Fruit fly (Drosophila melanogaster) Kc167 (cell line): ENCODE results near the gene CG7432.

ENCODE experiments used
- Myc ChIP-seq: fragments of >200 bp; optimal IDR thresholded peaks from 2 replicates; lab custom pipeline; 2017; ENCODE audit warnings: missing external identifiers
- Sin3A ChIP-seq: fragments of >200 bp; optimal IDR thresholded peaks from 2 replicates; lab custom pipeline; 2018; ENCODE audit warnings: missing external identifiers
- h ChIP-seq: fragments of >200 bp; optimal IDR thresholded peaks from 3 replicates; lab custom pipeline; 2018; ENCODE audit warnings: missing external identifiers
- insv ChIP-seq: fragments of >200 bp; optimal IDR thresholded peaks from 3 replicates; lab custom pipeline; 2018; ENCODE audit warnings: missing external identifiers
- psq ChIP-seq: fragments of >200 bp; optimal IDR thresholded peaks from 2 replicates; lab custom pipeline; 2017; ENCODE audit warnings: missing external identifiers
- ttk ChIP-seq: sonication (Bioruptor generic); optimal IDR thresholded peaks from 2 replicates; lab custom pipeline; 2017; ENCODE audit warnings: missing external identifiers

The CG7432 gene

DNA sequence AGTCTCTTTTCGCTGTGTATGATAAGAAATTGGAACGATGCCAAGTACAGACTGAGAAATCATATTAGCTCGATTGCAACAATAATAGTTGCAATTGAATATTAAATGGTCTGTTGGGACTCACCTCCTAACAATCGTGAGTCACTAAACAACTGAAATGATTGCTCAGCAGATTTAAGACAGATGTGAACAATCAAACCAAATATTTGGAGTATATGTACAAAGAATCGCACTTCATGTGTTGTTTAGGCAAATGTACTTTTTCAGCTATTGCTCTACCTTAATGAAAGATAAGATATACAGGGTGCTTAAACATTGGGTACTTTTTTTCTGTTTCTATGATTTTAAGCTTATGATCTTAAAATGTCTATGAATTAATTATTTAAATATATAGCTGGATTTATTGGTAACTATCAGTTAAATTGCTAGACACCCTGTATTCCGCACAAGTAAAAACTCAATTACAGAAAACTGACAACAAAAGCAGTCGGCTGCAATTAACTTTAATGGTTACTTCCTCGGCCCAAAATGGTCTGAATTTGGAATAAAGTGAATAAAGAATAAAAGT is 23.2 kb upstream of the CG7432 start:
- TF ChIP-seq ttk (lab: Kevin White, UChicago) (no peak), Myc (lab: Kevin White, UChicago) (no peak), insv (lab: Kevin White, UChicago) (no peak), psq (lab: Kevin White, UChicago) (no peak), h (lab: Kevin White, UChicago) (no peak), Sin3A (lab: Kevin White, UChicago) (no peak)

DNA sequence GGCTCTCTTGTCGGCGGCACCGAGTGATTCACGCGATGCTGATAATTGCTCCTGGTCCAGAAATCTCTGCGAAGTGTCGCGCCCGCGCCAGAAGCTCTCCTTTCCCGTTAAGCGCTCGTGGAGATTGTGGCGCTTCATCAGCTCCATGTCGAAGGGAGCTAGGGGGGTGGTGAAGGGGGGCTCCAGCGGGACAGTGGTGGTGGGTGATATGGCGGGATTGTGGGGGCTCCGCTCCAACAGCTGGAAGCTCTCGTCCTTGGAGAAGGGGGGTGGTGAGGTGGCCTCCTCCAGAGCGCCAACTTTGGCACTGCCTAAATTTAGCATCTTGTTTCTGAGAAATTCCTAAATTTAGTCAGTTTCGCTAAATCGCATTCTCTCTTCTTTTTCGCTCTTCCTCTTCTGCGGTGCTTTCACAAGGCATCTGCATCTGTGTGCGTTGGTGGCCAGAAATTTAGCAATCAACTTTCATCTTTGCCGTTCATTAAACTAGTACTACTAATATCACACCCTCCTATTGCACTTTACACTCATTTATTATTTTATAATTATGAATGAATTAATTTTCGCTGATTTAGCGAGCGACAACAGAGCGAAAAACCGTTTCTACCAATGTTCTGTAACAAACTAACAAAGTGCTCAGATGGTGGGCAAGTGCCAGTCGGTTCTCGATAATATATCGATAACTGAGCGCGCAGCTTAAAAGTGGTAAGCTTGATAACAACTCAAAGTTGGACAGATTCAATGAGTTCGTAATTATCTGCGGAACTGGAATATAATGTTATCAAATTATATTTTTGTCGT is 22.5 kb upstream of the CG7432 start, which contains the start of gene subdued:
Gene subdued, minus strand, starts transcription at position 631 of the 801 bp plus-strand sequence.
- TF ChIP-seq Sin3A (lab: Kevin White, UChicago) = no peak
- no peak for TF ChIP-seq h (lab: Kevin White, UChicago)
- TF ChIP-seq Myc (lab: Kevin White, UChicago) = no peak
- no peak for TF ChIP-seq psq (lab: Kevin White, UChicago)
- TF ChIP-seq insv (lab: Kevin White, UChicago) = no peak
- TF ChIP-seq ttk (lab: Kevin White, UChicago) = no peak

DNA sequence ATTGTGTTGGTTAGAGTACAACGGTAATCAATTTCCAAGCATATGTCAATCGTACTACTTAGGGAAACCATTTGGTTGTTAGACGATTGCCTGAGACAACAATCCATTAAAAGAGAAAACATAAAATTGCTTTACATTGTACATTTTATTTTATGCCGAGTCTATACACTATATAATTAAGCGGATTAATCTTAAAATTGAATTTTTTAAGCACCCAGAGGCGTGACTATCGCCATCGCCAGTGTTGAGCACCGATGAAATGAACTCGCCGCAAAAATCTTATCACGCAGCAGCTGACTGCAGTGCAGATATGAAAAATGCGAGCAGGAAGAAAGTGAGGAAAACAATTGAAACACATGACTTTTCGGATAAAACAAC is 21.9 kb upstream of the CG7432 start:
- TF ChIP-seq insv (lab: Kevin White, UChicago) = no peak
- TF ChIP-seq Myc (lab: Kevin White, UChicago) = no peak
- no peak for TF ChIP-seq Sin3A (lab: Kevin White, UChicago)
- no peak for TF ChIP-seq psq (lab: Kevin White, UChicago)
- TF ChIP-seq h (lab: Kevin White, UChicago) = no peak
- no peak for TF ChIP-seq ttk (lab: Kevin White, UChicago)

DNA sequence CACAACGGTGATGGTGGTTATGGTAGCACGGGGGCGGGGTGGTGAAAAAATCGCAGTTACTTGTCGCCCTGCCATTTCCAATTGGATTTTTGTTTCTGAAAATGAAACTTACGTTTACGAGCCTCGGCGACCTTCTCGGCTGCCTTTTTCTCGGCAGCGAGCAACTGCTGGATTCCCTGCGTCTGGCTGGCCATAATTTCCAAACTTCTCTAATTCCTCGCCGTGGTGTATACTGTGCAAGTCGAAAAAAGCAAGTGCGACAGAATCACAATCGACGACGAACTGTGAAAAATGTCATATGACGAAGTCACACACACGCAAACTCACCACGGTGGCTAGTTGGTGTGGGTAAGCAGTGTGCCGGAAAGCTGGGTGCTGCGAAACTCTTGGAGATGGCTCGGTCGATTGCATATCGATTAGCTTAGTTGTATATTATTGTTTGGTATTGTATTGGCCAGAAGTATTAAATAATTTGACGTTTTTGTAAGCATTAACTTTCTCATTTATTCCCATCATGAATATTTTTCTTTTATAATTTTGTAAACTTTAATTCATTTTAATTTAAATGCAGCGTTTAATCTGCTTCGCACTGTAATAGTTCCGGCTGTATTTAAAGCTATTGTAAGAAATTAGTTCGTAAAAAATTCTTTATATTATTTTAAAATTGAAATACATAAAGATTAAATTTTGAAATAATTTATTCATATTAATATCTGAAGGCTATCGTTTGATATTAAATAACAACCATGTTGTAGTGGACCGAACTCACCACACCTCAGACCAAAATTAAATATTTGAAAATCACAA is 20.5 kb upstream of the CG7432 start, which contains the start of gene Vha13:
Gene Vha13, minus strand, starts transcription at position 293 of the 807 bp plus-strand sequence.
- no peak for TF ChIP-seq Sin3A (lab: Kevin White, UChicago)
- TF ChIP-seq psq (lab: Kevin White, UChicago) = no peak
- no peak for TF ChIP-seq insv (lab: Kevin White, UChicago)
- no peak for TF ChIP-seq h (lab: Kevin White, UChicago)
- no peak for TF ChIP-seq ttk (lab: Kevin White, UChicago)
- no peak for TF ChIP-seq Myc (lab: Kevin White, UChicago)

DNA sequence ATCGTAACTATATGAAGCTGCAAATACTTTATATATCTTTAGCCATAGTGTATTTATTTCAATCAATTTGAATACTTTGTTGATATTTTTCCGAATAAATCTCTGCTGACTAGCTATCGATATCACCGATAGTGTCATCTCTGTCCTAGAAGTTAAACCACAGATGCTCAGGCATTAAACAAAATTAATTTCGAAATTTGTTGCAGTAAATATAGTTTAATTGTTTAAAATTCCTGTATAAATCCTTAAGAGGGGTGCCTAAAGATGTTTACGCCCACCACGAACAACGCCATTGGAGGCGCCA is 20.0 kb upstream of the CG7432 start, which contains the start of gene Nup58:
Gene Nup58, plus strand, starts transcription at position 126 of the 304 bp plus-strand sequence.
- TF ChIP-seq h (lab: Kevin White, UChicago) = no peak
- TF ChIP-seq insv (lab: Kevin White, UChicago) = no peak
- no peak for TF ChIP-seq Myc (lab: Kevin White, UChicago)
- TF ChIP-seq ttk (lab: Kevin White, UChicago) = no peak
- no peak for TF ChIP-seq psq (lab: Kevin White, UChicago)
- no peak for TF ChIP-seq Sin3A (lab: Kevin White, UChicago)

DNA sequence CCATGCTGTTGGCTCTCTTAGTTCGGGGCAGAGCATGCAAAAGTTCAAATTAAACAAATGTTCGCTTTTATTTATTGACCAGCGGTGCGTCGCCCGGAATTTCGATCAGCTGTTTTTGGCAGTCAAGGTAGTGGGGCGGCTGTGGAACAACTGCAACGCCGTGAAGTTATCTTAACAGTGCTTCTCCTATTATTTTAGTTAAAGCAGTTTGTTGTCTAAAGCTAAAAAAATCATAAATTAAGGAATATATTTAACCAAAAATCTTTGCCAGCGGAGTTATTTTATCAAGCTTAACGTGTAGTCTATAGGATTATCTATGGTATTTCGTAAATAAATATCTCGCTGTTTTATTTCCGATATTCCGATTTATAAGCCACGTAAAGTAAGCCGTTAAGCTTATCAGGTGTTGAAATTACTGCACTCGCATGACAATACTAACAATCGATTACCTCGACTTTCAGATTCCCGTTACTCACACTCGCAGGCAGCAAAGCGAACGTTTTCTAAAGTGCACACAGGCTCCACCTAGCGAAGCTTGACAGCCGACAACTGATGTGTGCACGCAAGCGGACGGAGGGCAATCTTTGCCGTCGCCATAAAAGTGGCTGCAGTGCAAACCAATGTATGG is 16.4 kb upstream of the CG7432 start, which contains the start of the genes CG6195 and CG31220:
Gene CG6195, minus strand, starts transcription at position 122 of the 628 bp plus-strand sequence.
Gene CG31220, plus strand, starts transcription at position 199 of the 628 bp plus-strand sequence.
- TF ChIP-seq Myc (lab: Kevin White, UChicago) (no peak), ttk (lab: Kevin White, UChicago) (no peak), psq (lab: Kevin White, UChicago) (no peak), Sin3A (lab: Kevin White, UChicago) (no peak), h (lab: Kevin White, UChicago) (no peak), insv (lab: Kevin White, UChicago) (no peak)

DNA sequence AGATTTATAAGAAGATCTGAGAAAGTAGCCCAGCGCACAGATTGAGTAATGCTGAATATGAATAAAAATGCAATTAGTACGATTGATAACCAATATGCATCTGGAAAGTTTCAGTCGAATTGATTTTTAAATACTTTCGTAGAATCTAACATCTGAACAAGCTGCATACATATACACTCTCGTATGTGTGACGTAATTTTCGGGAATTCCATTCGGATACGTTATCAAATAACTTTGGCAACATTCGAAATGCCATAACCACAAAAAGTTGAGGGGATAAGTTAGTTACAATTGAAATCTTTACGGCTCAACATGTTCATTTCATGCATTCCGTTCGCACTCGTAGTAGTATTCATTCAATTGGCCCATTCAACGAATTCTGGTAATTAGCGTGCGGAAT is 14.1 kb upstream of the CG7432 start, which contains the start of gene CG31219:
Gene CG31219, plus strand, starts transcription at position 301 of the 400 bp plus-strand sequence.
- TF ChIP-seq Sin3A (lab: Kevin White, UChicago) (no peak), psq (lab: Kevin White, UChicago) (no peak), Myc (lab: Kevin White, UChicago) (no peak), ttk (lab: Kevin White, UChicago) (no peak), insv (lab: Kevin White, UChicago) (no peak)

DNA sequence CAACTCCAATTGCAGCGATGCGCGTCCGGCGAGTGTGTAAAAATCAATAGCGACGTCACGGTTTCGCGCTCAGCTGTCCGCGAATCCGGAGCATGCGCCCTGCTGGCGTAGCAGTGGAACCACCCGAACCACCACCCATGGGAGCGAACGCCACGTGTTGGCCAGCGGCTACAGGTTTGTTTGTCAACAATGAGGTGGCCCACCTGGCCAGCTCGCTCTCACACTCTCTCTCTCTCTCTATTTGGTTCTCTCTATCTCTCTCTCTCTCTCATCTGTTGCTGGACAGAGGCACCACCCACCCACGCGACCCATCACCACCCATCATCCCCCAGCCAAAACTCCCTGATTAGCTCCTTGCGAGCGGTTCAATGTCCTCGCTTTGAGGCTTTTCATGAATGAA is 8.4 kb upstream of the CG7432 start:
- no peak for TF ChIP-seq ttk (lab: Kevin White, UChicago)
- TF ChIP-seq insv (lab: Kevin White, UChicago) = no peak
- TF ChIP-seq Sin3A (lab: Kevin White, UChicago) = no peak
- no peak for TF ChIP-seq psq (lab: Kevin White, UChicago)
- TF ChIP-seq h (lab: Kevin White, UChicago) = no peak
- no peak for TF ChIP-seq Myc (lab: Kevin White, UChicago)

DNA sequence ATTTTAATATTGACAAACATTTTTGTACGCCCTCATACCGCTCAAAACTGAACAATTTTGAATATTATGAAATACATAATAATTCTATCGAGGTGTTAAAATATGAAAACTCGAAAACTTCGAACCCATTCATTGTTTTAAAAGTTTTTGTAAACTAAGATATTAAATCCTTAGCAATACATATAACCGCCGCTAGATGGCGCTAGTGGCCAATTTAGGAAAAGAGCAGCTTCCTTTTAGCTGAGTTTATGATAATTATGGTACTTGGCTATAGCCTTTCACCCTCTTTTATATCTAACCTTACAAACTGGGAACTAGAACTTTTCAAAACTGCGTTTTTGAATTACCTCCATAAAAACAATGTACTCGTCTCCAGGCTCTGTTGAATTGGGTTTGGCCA is 7.6 kb upstream of the CG7432 start:
- TF ChIP-seq Myc (lab: Kevin White, UChicago) (no peak), ttk (lab: Kevin White, UChicago) (no peak), h (lab: Kevin White, UChicago) (no peak), psq (lab: Kevin White, UChicago) (no peak), Sin3A (lab: Kevin White, UChicago) (no peak), insv (lab: Kevin White, UChicago) (no peak)

DNA sequence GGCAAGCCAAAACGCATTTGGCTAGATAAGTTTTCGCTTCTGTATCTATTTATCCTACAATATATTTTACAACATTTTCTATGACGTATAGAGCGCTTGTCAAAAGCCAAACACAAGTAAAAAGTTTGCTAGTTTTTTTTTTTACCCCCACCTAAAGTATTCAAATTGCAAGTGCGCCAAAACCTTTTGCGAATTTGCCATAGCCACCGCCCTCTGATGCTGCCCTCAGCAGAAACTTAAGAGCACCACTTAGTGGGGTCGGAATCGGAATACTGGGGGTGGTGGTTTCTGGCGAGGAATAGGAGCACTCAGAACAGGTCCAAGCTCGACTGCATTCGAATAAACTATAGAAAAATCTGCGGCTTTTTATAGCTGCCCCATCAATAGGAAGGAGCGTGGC is 7.0 kb upstream of the CG7432 start, which contains the start of gene CG6184:
Gene CG6184, minus strand, starts transcription at position 101 of the 400 bp plus-strand sequence.
- TF ChIP-seq h (lab: Kevin White, UChicago) (no peak), Sin3A (lab: Kevin White, UChicago) (no peak), psq (lab: Kevin White, UChicago) (no peak), ttk (lab: Kevin White, UChicago) (no peak), insv (lab: Kevin White, UChicago) (no peak), Myc (lab: Kevin White, UChicago) (no peak)
